Worm (Caenorhabditis elegans) whole organism, L1 larva: ENCODE measurements around the gene best-24.

Experiments
- Y116A8C.19 ChIP-seq: sonication (generic microtip); optimal IDR thresholded peaks from 2 replicates; lab custom pipeline; 2016; ENCODE audit warnings: missing compliant biosample characterization, missing genetic modification characterization, borderline replicate concordance
- ceh-82 ChIP-seq, 3 experiments: fragments of 150-350 bp in 1 of 3; sonication (generic microtip) in 2 of 3; optimal IDR thresholded peaks; 2 replicates each; lab custom pipeline; 2014 to 2017; ENCODE audit warnings: missing biosample characterization in 3 of 3, missing genetic modification characterization in 3 of 3
- dpl-1 ChIP-seq, 3 experiments: fragments of 150-350 bp in 2 of 3; sonication (generic microtip) in 1 of 3; optimal IDR thresholded peaks; 2 replicates each; lab custom pipeline; 2014 to 2017; ENCODE audit warnings: missing biosample characterization in 3 of 3, missing genetic modification characterization in 3 of 3, missing genetic modification reagents in 3 of 3
- lin-39 ChIP-seq: fragments of 150-350 bp; optimal IDR thresholded peaks from 2 replicates; lab custom pipeline; 2014; ENCODE audit warnings: missing biosample characterization, missing genetic modification reagents, missing genetic modification characterization
- lir-3 ChIP-seq: sonication (generic microtip); optimal IDR thresholded peaks from 2 replicates; lab custom pipeline; 2016; ENCODE audit warnings: mild to moderate bottlenecking, missing genetic modification characterization, moderate library complexity, missing compliant biosample characterization; ENCODE audit not compliant: poor library complexity
- nhr-12 ChIP-seq: sonication (generic microtip); optimal IDR thresholded peaks from 2 replicates; lab custom pipeline; 2017; ENCODE audit warnings: missing biosample characterization, missing genetic modification characterization
- nhr-19 ChIP-seq: fragments of 200-800 bp; sonication (Bioruptor generic); conservative IDR thresholded peaks from 2 replicates; pipeline ENCODE4 v1.3.6; 2022; ENCODE audit warnings: missing genetic modification characterization, missing compliant biosample characterization
- pag-3 ChIP-seq: sonication (generic microtip); optimal IDR thresholded peaks from 2 replicates; lab custom pipeline; 2017; ENCODE audit warnings: missing genetic modification characterization, mild to moderate bottlenecking, missing compliant biosample characterization, antibody characterized with exemption, borderline replicate concordance; ENCODE audit not compliant: insufficient read depth
- pqm-1 ChIP-seq: sonication (generic microtip); optimal IDR thresholded peaks from 3 replicates; lab custom pipeline; 2017; ENCODE audit warnings: missing biosample characterization, missing genetic modification characterization
- skn-1 ChIP-seq: fragments of 150-350 bp; optimal IDR thresholded peaks from 2 replicates; lab custom pipeline; 2014; ENCODE audit warnings: missing biosample characterization, missing genetic modification characterization
- swsn-7 ChIP-seq: sonication (generic microtip); optimal IDR thresholded peaks from 2 replicates; lab custom pipeline; 2016; ENCODE audit warnings: missing genetic modification characterization, missing compliant biosample characterization
- vab-15 ChIP-seq: sonication (generic microtip); optimal IDR thresholded peaks from 2 replicates; lab custom pipeline; 2017; ENCODE audit warnings: missing genotype, mild to moderate bottlenecking, missing genetic modification characterization, missing compliant biosample characterization
- ztf-11 ChIP-seq, 2 experiments: sonication (generic microtip); optimal IDR thresholded peaks; 2 replicates each; lab custom pipeline; 2016 to 2017; ENCODE audit warnings: missing genetic modification characterization in 2 of 2, missing biosample characterization in 1 of 2, missing compliant biosample characterization in 1 of 2
- ztf-4 ChIP-seq: fragments of 150-350 bp; optimal IDR thresholded peaks from 2 replicates; lab custom pipeline; 2014; ENCODE audit warnings: missing biosample characterization, missing genetic modification characterization

ce11 chrIII:7858407-7859029 lies 42.3 kb upstream of the best-24 start, which contains the start of the genes coq-5 and ufm-1:
- TF ChIP-seq ztf-11 (tag; optimal IDR thresholded peaks at IDR 0.05; lab: Kevin White, UChicago) (peak in 1 of 2 experiments; percentile 55), Y116A8C.19 (tag; lab: Kevin White, UChicago) (no peak), skn-1 (tag; lab: Kevin White, UChicago) (no peak), lir-3 (tag; lab: Kevin White, UChicago) (peak; percentile 80), ztf-4 (tag; lab: Kevin White, UChicago) (no peak), ceh-82 (tag; optimal IDR thresholded peaks at IDR 0.05; lab: Kevin White, UChicago) (no peak), vab-15 (tag; lab: Kevin White, UChicago) (no peak), pag-3 (peak; percentile 8), nhr-12 (no peak), nhr-19 (GFP tag; lab: Robert Waterston, UW) (no peak), pqm-1 (tag; lab: Kevin White, UChicago) (no peak), dpl-1 (GFP tag; optimal IDR thresholded peaks at IDR 0.05; lab: Kevin White, UChicago) (peak; percentile 7 to 42 (median 36)), swsn-7 (tag; lab: Kevin White, UChicago) (no peak), lin-39 (tag; lab: Kevin White, UChicago) (no peak)
